Fruit fly (Drosophila melanogaster): Measurements from ENCODE around the gene Uch.
A peak's percentile ranks its signal among the peaks of the same experiment; 100 is the strongest.

Uch gene

dm6 chr2L:2181971-2182643, 31.9 kb downstream of the Uch start:
- TF ChIP-seq prd (optimal IDR thresholded peaks at IDR 0.05), result no peak
- TF ChIP-seq prd (GFP tag; IDR thresholded peaks at IDR 0.05), result peak; percentile 39; the same call in 2 of the 3 replicates
- TF ChIP-seq vnd (GFP tag; IDR thresholded peaks at IDR 0.05; ENCODE audit: partially characterized antibody), result 0 out of 3 replicates have a peak, but pooled peaks have one; percentile 40
- TF ChIP-seq CG12299 (tag; optimal IDR thresholded peaks at IDR 0.05), result no peak
- TF ChIP-seq Optix (GFP tag; IDR thresholded peaks at IDR 0.05), result no peak
- TF ChIP-seq CG7987 (GFP tag; optimal IDR thresholded peaks at IDR 0.05), result no peak
- TF ChIP-seq Bgb (GFP tag; IDR thresholded peaks at IDR 0.05; ENCODE audit: partially characterized antibody), result peak; percentile 42; the same call in 1 of the 2 replicates
- TF ChIP-seq C15 (GFP tag; IDR thresholded peaks at IDR 0.05), result no peak
- TF ChIP-seq slbo (GFP tag; IDR thresholded peaks at IDR 0.05), result no peak
- TF ChIP-seq Scr (GFP tag; IDR thresholded peaks at IDR 0.05; ENCODE audit: partially characterized antibody), result peak; percentile 49
- TF ChIP-seq Spps (tag; optimal IDR thresholded peaks at IDR 0.05), result no peak
- TF ChIP-seq CG11696 (GFP tag; IDR thresholded peaks at IDR 0.05), result no peak
- no peak for TF ChIP-seq CG2120 (GFP tag; optimal IDR thresholded peaks at IDR 0.05)
- no peak for TF ChIP-seq CG4820 (GFP tag; optimal IDR thresholded peaks at IDR 0.05)
- TF ChIP-seq Adf1 (GFP tag; IDR thresholded peaks at IDR 0.05), result no peak
- no peak for TF ChIP-seq wor (GFP tag; IDR thresholded peaks at IDR 0.05)
- peak; percentile 81 for TF ChIP-seq kah (GFP tag; optimal IDR thresholded peaks at IDR 0.05)
- TF ChIP-seq bbx (GFP tag; IDR thresholded peaks at IDR 0.05; ENCODE audit: partially characterized antibody), result no peak
- no peak for TF ChIP-seq zen (tag; optimal IDR thresholded peaks at IDR 0.05)
- no peak for TF ChIP-seq odd (GFP tag; optimal IDR thresholded peaks at IDR 0.05)
- no peak for TF ChIP-seq Chrac-16 (GFP tag; optimal IDR thresholded peaks at IDR 0.05)
- TF ChIP-seq dan (GFP tag; IDR thresholded peaks at IDR 0.05), result no peak
- TF ChIP-seq tio (GFP tag; optimal IDR thresholded peaks at IDR 0.05), result no peak
- peak; percentile 75 for TF ChIP-seq cg (GFP tag; optimal IDR thresholded peaks at IDR 0.05)
- TF ChIP-seq ci (GFP tag; IDR thresholded peaks at IDR 0.05), result 0 out of 3 replicates have a peak, but pooled peaks have one; percentile 40
- no peak for TF ChIP-seq Eip74EF (GFP tag; optimal IDR thresholded peaks at IDR 0.05)
- TF ChIP-seq ara (GFP tag; IDR thresholded peaks at IDR 0.05), result peak; percentile 20; the same call in 1 of the 2 replicates
- TF ChIP-seq CG2129 (GFP tag; IDR thresholded peaks at IDR 0.05; ENCODE audit: partially characterized antibody), result no peak
- TF ChIP-seq CG7963 (GFP tag; IDR thresholded peaks at IDR 0.05; ENCODE audit: partially characterized antibody), result peak; percentile 70
- TF ChIP-seq CG34224 (GFP tag; IDR thresholded peaks at IDR 0.05; ENCODE audit: partially characterized antibody), result no peak
- TF ChIP-seq grn (GFP tag; optimal IDR thresholded peaks at IDR 0.05), result no peak
- peak; percentile 63 for TF ChIP-seq CG16813 (GFP tag; IDR thresholded peaks at IDR 0.05; ENCODE audit: partially characterized antibody)
- peak; percentile 52 for TF ChIP-seq CG15696 (tag; optimal IDR thresholded peaks at IDR 0.05)
- TF ChIP-seq Aef1 (GFP tag; IDR thresholded peaks at IDR 0.05), result no peak
- TF ChIP-seq CG33557 (GFP tag; optimal IDR thresholded peaks at IDR 0.05), result peak; percentile 1
- no peak for TF ChIP-seq Awh (GFP tag; IDR thresholded peaks at IDR 0.05)
- no peak for TF ChIP-seq zen2 (GFP tag; IDR thresholded peaks at IDR 0.05; ENCODE audit: partially characterized antibody)
- TF ChIP-seq sens (GFP tag), result no peak
- TF ChIP-seq row (GFP tag; IDR thresholded peaks at IDR 0.05), result peak; percentile 67
- TF ChIP-seq Kr (GFP tag; optimal IDR thresholded peaks at IDR 0.05), result peak; percentile 69
- TF ChIP-seq hth (optimal IDR thresholded peaks at IDR 0.05), result peak; percentile 22
- TF ChIP-seq Xrp1 (GFP tag; IDR thresholded peaks at IDR 0.05), result peak; percentile 35; the same call in 1 of the 2 replicates
- TF ChIP-seq peb (GFP tag; IDR thresholded peaks at IDR 0.05), result no peak
- TF ChIP-seq CG4360 (GFP tag; IDR thresholded peaks at IDR 0.05), result no peak
- peak; percentile 66 for TF ChIP-seq CG8478 (optimal IDR thresholded peaks at IDR 0.05)
- TF ChIP-seq Bdp1 (GFP tag; optimal IDR thresholded peaks at IDR 0.05), result no peak
- TF ChIP-seq CG8765 (GFP tag; IDR thresholded peaks at IDR 0.05), result peak; percentile 16; the same call in 1 of the 2 replicates
- TF ChIP-seq tll (GFP tag; optimal IDR thresholded peaks at IDR 0.05), result peak in 1 of 2 experiments; percentile 23
- TF ChIP-seq sr (GFP tag; IDR thresholded peaks at IDR 0.05), result no peak
